Worm (Caenorhabditis elegans): Measurements from ENCODE around the gene mltn-8.

DNA sequence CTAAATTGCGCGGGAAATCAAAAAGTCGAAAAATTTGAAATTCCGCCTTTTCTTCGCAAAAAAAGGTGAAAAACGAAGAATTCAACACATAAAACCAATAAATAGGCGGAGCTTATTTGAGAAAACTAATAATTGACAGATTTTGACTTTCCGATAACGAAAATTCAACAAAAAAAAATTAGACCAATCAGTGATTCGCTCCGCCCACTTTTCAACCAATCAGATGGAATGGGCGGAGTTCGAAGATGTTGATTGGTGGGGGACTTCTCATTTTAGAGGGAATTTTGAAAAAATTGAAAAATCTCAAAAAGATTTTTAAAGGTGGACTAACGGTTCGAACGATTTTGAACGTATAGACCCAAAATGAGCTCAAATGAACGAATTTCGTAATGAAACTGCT lies 29.3 kb downstream of the mltn-8 start:
- TF ChIP-seq pha-4 (GFP tag; IDR thresholded peaks at IDR 0.05) (no peak), pha-4 (tag; optimal IDR thresholded peaks at IDR 0.05) (no peak), jun-1 (tag; optimal IDR thresholded peaks at IDR 0.05) (no peak), fos-1 (tag; optimal IDR thresholded peaks at IDR 0.05) (no peak), nhr-11 (tag; optimal IDR thresholded peaks at IDR 0.05) (no peak), tra-1 (GFP tag; IDR thresholded peaks at IDR 0.05) (no peak), lin-15B (tag; optimal IDR thresholded peaks at IDR 0.05) (no peak), hmg-1.1 (GFP tag; IDR thresholded peaks at IDR 0.05) (no peak), ceh-82 (tag; optimal IDR thresholded peaks at IDR 0.05) (no peak), lir-3 (tag; optimal IDR thresholded peaks at IDR 0.05) (no peak), ceh-20 (GFP tag; IDR thresholded peaks at IDR 0.05) (no peak), unc-39 (tag; optimal IDR thresholded peaks at IDR 0.05) (no peak)
